Worm (Caenorhabditis elegans) whole organism, L4/young adult: ENCODE data around the gene fut-4.

Experiments used
- W03F9.2 ChIP-seq: fragments of 150-350 bp; optimal IDR thresholded peaks from 2 replicates; lab custom pipeline; 2014; ENCODE audit warnings: missing biosample characterization, missing genetic modification characterization
- dao-5 ChIP-seq: sonication (generic microtip); optimal IDR thresholded peaks from 2 replicates; lab custom pipeline; 2016; ENCODE audit warnings: missing genotype, missing genetic modification characterization, moderate library complexity, missing compliant biosample characterization
- him-1 ChIP-seq: sonication (generic microtip); optimal IDR thresholded peaks from 2 replicates; lab custom pipeline; 2016; ENCODE audit warnings: missing genotype, missing genetic modification reagents, missing genetic modification characterization, missing compliant biosample characterization

DNA sequence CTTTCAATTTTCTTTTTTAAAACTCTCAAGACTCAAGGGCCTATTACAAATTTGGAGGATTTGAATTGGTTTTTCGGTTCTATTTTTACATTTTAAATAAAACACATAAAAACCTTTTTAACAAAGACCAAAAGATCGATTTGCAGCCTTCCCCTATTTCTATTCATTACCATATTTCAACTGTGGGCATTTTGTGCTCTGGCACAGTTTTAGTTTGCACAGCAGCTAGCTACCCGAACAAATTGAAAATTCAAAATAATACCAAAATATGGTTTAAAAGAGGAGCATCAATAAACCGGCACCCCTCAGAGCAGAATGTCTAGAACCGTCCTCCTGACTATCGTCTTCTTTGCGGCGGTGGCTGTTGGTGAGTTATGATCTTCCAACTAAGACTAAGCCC, 41.0 kb downstream of the fut-4 start, which contains the start of gene F08D12.2:
- TF ChIP-seq him-1 (tag; lab: Kevin White, UChicago) = no peak
- no peak for TF ChIP-seq dao-5
- no peak for TF ChIP-seq W03F9.2 (tag; lab: Kevin White, UChicago)
